Worm (Caenorhabditis elegans) whole organism, L3 larva: Measurements from ENCODE around the gene F40A3.4.

Source experiments
- aly-2 ChIP-seq: fragments of 150-350 bp; optimal IDR thresholded peaks from 2 replicates; lab custom pipeline; 2014; ENCODE audit warnings: missing biosample characterization, missing genetic modification characterization
- mml-1 ChIP-seq: fragments of 150-350 bp; sonication (generic microtip); optimal IDR thresholded peaks from 3 replicates; lab custom pipeline; 2014; ENCODE audit warnings: missing biosample characterization, missing genetic modification characterization
- nhr-28 ChIP-seq: fragments of 150-350 bp; optimal IDR thresholded peaks from 2 replicates; lab custom pipeline; 2014; ENCODE audit warnings: missing biosample characterization, missing genetic modification characterization
- ztf-11 ChIP-seq: fragments of 150-350 bp; optimal IDR thresholded peaks from 2 replicates; lab custom pipeline; 2014; ENCODE audit warnings: missing biosample characterization, missing genetic modification characterization

DNA sequence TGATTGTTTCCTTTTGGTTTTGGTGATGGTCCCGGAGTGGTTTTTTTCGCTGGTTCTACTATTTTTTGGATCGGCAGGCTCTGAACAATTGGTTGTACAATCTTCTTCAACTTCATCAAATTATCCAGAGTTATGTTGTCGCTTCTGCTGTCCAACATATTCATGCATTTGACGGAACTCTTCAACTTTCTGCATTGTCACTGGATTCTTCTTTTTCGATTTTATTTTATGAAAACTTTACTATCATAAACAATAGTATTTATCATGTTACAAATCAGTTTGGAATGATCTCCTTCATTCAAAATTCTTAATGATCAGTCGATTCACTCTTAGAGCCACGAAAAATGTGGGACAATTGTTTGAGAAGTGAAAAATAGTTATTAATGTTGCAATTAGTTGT lies 23.5 kb upstream of the F40A3.4 start:
- TF ChIP-seq aly-2 (no peak), nhr-28 (tag; lab: Kevin White, UChicago) (no peak), mml-1 (tag; lab: Kevin White, UChicago) (no peak), ztf-11 (no peak)
